Fruit fly (Drosophila melanogaster) whole organism, prepupa: ENCODE measurements around the gene COX5B.

ENCODE experiments used
- CG11762 ChIP-seq: fragments of 200-800 bp; sonication (Bioruptor generic); optimal IDR thresholded peaks from 3 replicates; lab custom pipeline; 2016; ENCODE audit warnings: missing biosample characterization, missing genetic modification characterization; ENCODE audit not compliant: insufficient read depth
- CG8119 ChIP-seq: fragments of 200-800 bp; sonication (Bioruptor generic); IDR thresholded peaks from 3 replicates; pipeline ENCODE4 v1.3.6; 2022; ENCODE audit warnings: missing biosample characterization, missing genetic modification characterization
- Lpt ChIP-seq: fragments of 200-800 bp; sonication (Bioruptor generic); optimal IDR thresholded peaks from 3 replicates; lab custom pipeline; 2016; ENCODE audit warnings: missing biosample characterization, missing genetic modification characterization
- acj6 ChIP-seq: fragments of 200-800 bp; sonication (Bioruptor generic); optimal IDR thresholded peaks from 3 replicates; lab custom pipeline; 2016; ENCODE audit warnings: missing biosample characterization, missing genetic modification characterization
- fkh ChIP-seq: fragments of 200-800 bp; sonication (Bioruptor generic); optimal IDR thresholded peaks from 3 replicates; lab custom pipeline; 2017; ENCODE audit warnings: missing biosample characterization, mild to moderate bottlenecking, missing genetic modification characterization, moderate library complexity

DNA sequence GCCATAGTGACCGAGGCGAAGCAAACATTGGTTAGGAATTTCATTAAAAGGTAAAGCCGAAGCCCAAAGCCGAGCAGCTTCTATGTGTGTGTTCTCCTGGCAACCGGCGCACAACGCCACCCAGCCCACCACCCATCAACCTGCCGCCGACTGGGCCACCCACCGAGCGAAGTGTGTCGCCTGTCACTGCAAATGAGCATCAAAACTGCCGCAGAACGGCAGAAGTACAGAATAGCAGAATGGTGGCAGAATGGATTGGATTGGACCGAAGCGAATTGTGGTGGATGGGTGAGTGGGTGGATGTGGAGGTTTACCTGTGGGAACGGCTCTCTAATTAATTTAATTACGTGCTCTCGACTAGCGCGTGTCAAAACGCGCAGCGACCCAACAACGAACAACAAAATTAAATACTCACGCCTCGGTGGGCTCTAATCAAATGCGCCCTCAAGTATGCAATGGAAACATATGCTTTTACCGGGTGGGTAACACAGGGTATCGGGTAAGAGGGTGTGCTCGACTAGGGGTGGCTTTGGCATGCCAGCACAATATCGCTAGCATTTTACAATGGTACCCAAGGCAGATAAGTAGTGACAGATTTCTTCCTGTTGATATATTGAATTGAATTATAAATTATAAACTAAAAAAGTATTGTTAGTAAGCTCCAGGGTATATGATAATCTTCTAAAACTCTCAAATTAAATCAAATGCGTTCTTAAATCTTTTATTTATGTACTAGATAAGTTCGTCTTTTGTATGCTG, 17.8 kb upstream of the COX5B start:
- TF ChIP-seq Lpt (GFP tag; lab: Kevin White, UChicago) (no peak), CG11762 (GFP tag; lab: Kevin White, UChicago) (no peak), fkh (GFP tag; lab: Kevin White, UChicago) (no peak), acj6 (GFP tag; lab: Kevin White, UChicago) (no peak), CG8119 (GFP tag; lab: Robert Waterston, UW) (no peak)
